Worm (Caenorhabditis elegans) whole organism, young adult: Measurements from ENCODE around the gene sec-6.
A peak's percentile ranks its signal among the peaks of the same experiment; 100 is the strongest.

Experiments used
- B0336.3 ChIP-seq: fragments of 200-800 bp; sonication (Bioruptor generic); IDR thresholded peaks from 2 replicates; pipeline ENCODE4 v1.3.6; 2022; ENCODE audit warnings: missing genetic modification characterization, missing compliant biosample characterization
- C06A6.2 ChIP-seq: fragments of 200-800 bp; sonication (Bioruptor generic); conservative IDR thresholded peaks from 2 replicates; pipeline ENCODE4 v1.3.6; 2022; ENCODE audit warnings: missing genetic modification characterization, missing compliant biosample characterization
- F39B2.1 ChIP-seq: fragments of 200-800 bp; sonication (Bioruptor generic); IDR thresholded peaks from 2 replicates; pipeline ENCODE4 v1.3.6; 2022; ENCODE audit warnings: missing genetic modification reagents, missing genetic modification characterization, missing compliant biosample characterization
- F49E8.2 ChIP-seq: sonication (generic microtip); optimal IDR thresholded peaks from 3 replicates; lab custom pipeline; 2017; ENCODE audit warnings: missing genetic modification characterization, mild to moderate bottlenecking, missing compliant biosample characterization, antibody characterized with exemption, moderate library complexity; ENCODE audit not compliant: insufficient read depth
- F57A8.1 ChIP-seq: fragments of 200-800 bp; sonication (Bioruptor generic); optimal IDR thresholded peaks from 2 replicates; lab custom pipeline; 2018; ENCODE audit warnings: mild to moderate bottlenecking, missing genetic modification characterization, moderate library complexity, missing compliant biosample characterization
- T07F8.4 ChIP-seq: sonication (generic microtip); optimal IDR thresholded peaks from 2 replicates; lab custom pipeline; 2016; ENCODE audit warnings: mild to moderate bottlenecking, missing genetic modification characterization, moderate library complexity, missing compliant biosample characterization
- Y53G8AR.9 ChIP-seq: fragments of 200-800 bp; sonication (Bioruptor generic); conservative IDR thresholded peaks from 2 replicates; pipeline ENCODE4 v1.3.6; 2022; ENCODE audit warnings: missing genetic modification reagents, missing genetic modification characterization, missing compliant biosample characterization
- Y95B8A.8 ChIP-seq: fragments of 200-800 bp; sonication (Bioruptor generic); IDR thresholded peaks from 2 replicates; pipeline ENCODE4 v1.3.6; 2022; ENCODE audit warnings: missing genetic modification reagents, missing genetic modification characterization, missing compliant biosample characterization
- atf-7 ChIP-seq: sonication (generic microtip); optimal IDR thresholded peaks from 2 replicates; lab custom pipeline; 2017; ENCODE audit warnings: mild to moderate bottlenecking, missing genetic modification characterization, missing compliant biosample characterization
- athp-1 ChIP-seq: sonication (generic microtip); optimal IDR thresholded peaks from 2 replicates; lab custom pipeline; 2017; ENCODE audit warnings: mild to moderate bottlenecking, missing genetic modification characterization, missing compliant biosample characterization
- attf-3 ChIP-seq: fragments of 200-800 bp; sonication (Bioruptor generic); conservative IDR thresholded peaks from 2 replicates; pipeline ENCODE4 v1.3.6; 2022; ENCODE audit warnings: missing genetic modification reagents, missing genetic modification characterization, missing compliant biosample characterization
- bed-1 ChIP-seq: fragments of 200-800 bp; sonication (Bioruptor generic); IDR thresholded peaks from 2 replicates; pipeline ENCODE4 v1.3.6; 2022; ENCODE audit warnings: missing genetic modification reagents, missing genetic modification characterization, missing compliant biosample characterization
- cebp-1 ChIP-seq, 2 experiments: fragments of 200-800 bp in 1 of 2; sonication (Bioruptor generic) in 1 of 2; sonication (generic microtip) in 1 of 2; IDR thresholded peaks in 1 of 2; optimal IDR thresholded peaks in 1 of 2; 2 replicates each; pipeline versions ENCODE4 v1.3.6 to Lab custom; 2017 to 2022; ENCODE audit warnings: missing compliant biosample characterization in 2 of 2, missing genetic modification characterization in 2 of 2, mild to moderate bottlenecking in 1 of 2, missing genetic modification reagents in 1 of 2, moderate library complexity in 1 of 2
- cebp-2 ChIP-seq: fragments of 200-800 bp; sonication (Bioruptor generic); IDR thresholded peaks from 2 replicates; pipeline ENCODE4 v1.3.6; 2022; ENCODE audit warnings: missing genetic modification characterization, missing compliant biosample characterization
- ceh-40 ChIP-seq: fragments of 200-800 bp; sonication (Bioruptor generic); IDR thresholded peaks from 2 replicates; pipeline ENCODE4 v1.3.6; 2022; ENCODE audit warnings: missing genetic modification characterization, missing compliant biosample characterization
- dox-1 ChIP-seq: fragments of 200-800 bp; sonication (Bioruptor generic); IDR thresholded peaks from 2 replicates; pipeline ENCODE4 v1.3.6; 2022; ENCODE audit warnings: missing genetic modification reagents, missing genetic modification characterization, missing compliant biosample characterization
- dpff-1 ChIP-seq: sonication (generic microtip); optimal IDR thresholded peaks from 2 replicates; lab custom pipeline; 2017; ENCODE audit warnings: mild to moderate bottlenecking, missing genetic modification characterization, missing compliant biosample characterization
- egl-44 ChIP-seq: fragments of 200-800 bp; sonication (Bioruptor generic); IDR thresholded peaks from 2 replicates; pipeline ENCODE4 v1.3.6; 2022; ENCODE audit warnings: missing genetic modification reagents, missing genetic modification characterization, missing compliant biosample characterization
- egrh-3 ChIP-seq: fragments of 200-800 bp; sonication (Bioruptor generic); IDR thresholded peaks from 2 replicates; pipeline ENCODE4 v1.3.6; 2022; ENCODE audit warnings: missing genetic modification reagents, missing genetic modification characterization, missing compliant biosample characterization
- fkh-3 ChIP-seq: sonication (generic microtip); optimal IDR thresholded peaks from 2 replicates; lab custom pipeline; 2016; ENCODE audit warnings: mild to moderate bottlenecking, missing genetic modification characterization, missing compliant biosample characterization
- gei-17 ChIP-seq: fragments of 200-800 bp; sonication (Bioruptor generic); optimal IDR thresholded peaks from 2 replicates; lab custom pipeline; 2018; ENCODE audit warnings: mild to moderate bottlenecking, missing genetic modification characterization, missing compliant biosample characterization
- him-1 ChIP-seq: sonication (generic microtip); optimal IDR thresholded peaks from 2 replicates; lab custom pipeline; 2016; ENCODE audit warnings: missing genotype, missing genetic modification reagents, missing genetic modification characterization, missing compliant biosample characterization
- hrde-1 ChIP-seq: sonication (generic microtip); optimal IDR thresholded peaks from 2 replicates; lab custom pipeline; 2016; ENCODE audit warnings: missing genetic modification characterization, mild to moderate bottlenecking, missing compliant biosample characterization, moderate library complexity, missing genotype, missing genetic modification reagents, borderline replicate concordance
- hsf-1 ChIP-seq: fragments of 200-800 bp; sonication (Bioruptor generic); IDR thresholded peaks from 2 replicates; pipeline ENCODE4 v1.3.6; 2022; ENCODE audit warnings: missing genetic modification reagents, missing genetic modification characterization, missing compliant biosample characterization
- let-526 ChIP-seq: fragments of 200-800 bp; sonication (Bioruptor generic); IDR thresholded peaks from 2 replicates; pipeline ENCODE4 v1.3.6; 2022; ENCODE audit warnings: missing genetic modification reagents, missing genetic modification characterization, missing compliant biosample characterization
- lin-54 ChIP-seq: fragments of 200-800 bp; sonication (Bioruptor generic); optimal IDR thresholded peaks from 2 replicates; lab custom pipeline; 2018; ENCODE audit warnings: mild to moderate bottlenecking, missing genetic modification characterization, missing compliant biosample characterization
- lsl-1 ChIP-seq: fragments of 200-800 bp; sonication (Bioruptor generic); optimal IDR thresholded peaks from 2 replicates; lab custom pipeline; 2018; ENCODE audit warnings: mild to moderate bottlenecking, missing genetic modification characterization, moderate library complexity, missing compliant biosample characterization
- madf-10 ChIP-seq: sonication (generic microtip); optimal IDR thresholded peaks from 2 replicates; lab custom pipeline; 2016; ENCODE audit warnings: mild to moderate bottlenecking, missing genetic modification characterization, missing compliant biosample characterization
- madf-3 ChIP-seq: fragments of 200-800 bp; sonication (Bioruptor generic); IDR thresholded peaks from 2 replicates; pipeline ENCODE4 v1.3.6; 2022; ENCODE audit warnings: missing genetic modification reagents, missing genetic modification characterization, missing compliant biosample characterization
- nfya-1 ChIP-seq: sonication (generic microtip); optimal IDR thresholded peaks from 2 replicates; lab custom pipeline; 2017; ENCODE audit warnings: antibody characterized with exemption, missing compliant biosample characterization, missing genetic modification characterization, borderline replicate concordance; ENCODE audit not compliant: insufficient read depth
- nfya-2 ChIP-seq: fragments of 200-800 bp; sonication (Bioruptor generic); IDR thresholded peaks from 2 replicates; pipeline ENCODE4 v1.3.6; 2022; ENCODE audit warnings: missing genetic modification reagents, missing genetic modification characterization, missing compliant biosample characterization
- nfyb-1 ChIP-seq: fragments of 200-800 bp; sonication (Bioruptor generic); IDR thresholded peaks from 2 replicates; pipeline ENCODE4 v1.3.6; 2022; ENCODE audit warnings: missing genetic modification reagents, missing genetic modification characterization, missing compliant biosample characterization
- nhr-179 ChIP-seq: sonication (generic microtip); optimal IDR thresholded peaks from 2 replicates; lab custom pipeline; 2016; ENCODE audit warnings: mild to moderate bottlenecking, missing genetic modification characterization, missing compliant biosample characterization
- repo-1 ChIP-seq: sonication (generic microtip); optimal IDR thresholded peaks from 2 replicates; lab custom pipeline; 2017; ENCODE audit warnings: mild to moderate bottlenecking, missing genetic modification characterization, missing compliant biosample characterization
- rpc-1 ChIP-seq, 2 experiments: fragments of 150-350 bp in 1 of 2; sonication (generic microtip) in 1 of 2; optimal IDR thresholded peaks; 2 replicates each; lab custom pipeline; 2014 to 2018; ENCODE audit warnings: missing biosample characterization in 1 of 2, missing genetic modification characterization in 1 of 2, missing genetic modification reagents in 1 of 2, missing genotype in 1 of 2
- sptf-2 ChIP-seq: fragments of 200-800 bp; sonication (Bioruptor generic); optimal IDR thresholded peaks from 2 replicates; lab custom pipeline; 2018; ENCODE audit warnings: mild to moderate bottlenecking, missing genetic modification characterization, missing compliant biosample characterization
- tlf-1 ChIP-seq: fragments of 200-800 bp; sonication (Bioruptor generic); optimal IDR thresholded peaks from 2 replicates; lab custom pipeline; 2018; ENCODE audit warnings: mild to moderate bottlenecking, missing genetic modification characterization, missing compliant biosample characterization
- ztf-25 ChIP-seq: fragments of 200-800 bp; sonication (Bioruptor generic); IDR thresholded peaks from 2 replicates; pipeline ENCODE4 v1.3.6; 2022; ENCODE audit warnings: missing genetic modification reagents, missing genetic modification characterization, missing compliant biosample characterization
- ztf-28 ChIP-seq: fragments of 200-800 bp; sonication (Bioruptor generic); IDR thresholded peaks from 2 replicates; pipeline ENCODE4 v1.3.6; 2022; ENCODE audit warnings: missing genetic modification reagents, missing genetic modification characterization, missing compliant biosample characterization

Gene sec-6

ce11 chrII:5379614-5380077, 20.3 kb downstream of the sec-6 start, which contains the start of gene pkc-3 (continued):
- TF ChIP-seq dox-1 (GFP tag; lab: Robert Waterston, UW) (peak; percentile 91), atf-7 (tag; lab: Kevin White, UChicago) (peak; percentile 76), sptf-2 (GFP tag; lab: Kevin White, UChicago) (no peak), rpc-1 (optimal IDR thresholded peaks at IDR 0.05; lab: Kevin White, UChicago) (no peak), rpc-1 (tag; optimal IDR thresholded peaks at IDR 0.05; lab: Kevin White, UChicago) (no peak), ztf-25 (GFP tag; lab: Robert Waterston, UW) (no peak), egl-44 (GFP tag; lab: Robert Waterston, UW) (peak; percentile 30; the same call in 1 of the 2 replicates), gei-17 (GFP tag; lab: Kevin White, UChicago) (peak; percentile 10), lin-54 (GFP tag; lab: Kevin White, UChicago) (peak; percentile 63), nfya-1 (no peak), attf-3 (no peak; the same call in 1 of the 2 replicates), cebp-2 (GFP tag; lab: Robert Waterston, UW) (0 out of 2 replicates have a peak, but pooled peaks have one; percentile 31), hsf-1 (GFP tag; lab: Robert Waterston, UW) (peak; percentile 75), let-526 (no peak), F49E8.2 (tag; lab: Kevin White, UChicago) (peak; percentile 28), hrde-1 (peak; percentile 3), egrh-3 (GFP tag; lab: Robert Waterston, UW) (peak; percentile 35; the same call in 1 of the 2 replicates), F57A8.1 (GFP tag; lab: Kevin White, UChicago) (no peak), bed-1 (GFP tag; lab: Robert Waterston, UW) (no peak), C06A6.2 (GFP tag; lab: Robert Waterston, UW) (peak; percentile 35; the same call in 1 of the 2 replicates), fkh-3 (tag; lab: Kevin White, UChicago) (no peak), nfya-2 (GFP tag; lab: Robert Waterston, UW) (no peak), dpff-1 (tag; lab: Kevin White, UChicago) (peak; percentile 44), tlf-1 (GFP tag; lab: Kevin White, UChicago) (peak; percentile 72), ceh-40 (GFP tag; lab: Robert Waterston, UW) (0 out of 2 replicates have a peak, but pooled peaks have one; percentile 10), nhr-179 (tag; lab: Kevin White, UChicago) (no peak), cebp-1 (GFP tag; IDR thresholded peaks at IDR 0.05; lab: Robert Waterston, UW) (no peak), cebp-1 (tag; optimal IDR thresholded peaks at IDR 0.05; lab: Kevin White, UChicago) (peak; percentile 65), madf-10 (tag; lab: Kevin White, UChicago) (peak; percentile 38), F39B2.1 (GFP tag; lab: Robert Waterston, UW) (0 out of 2 replicates have a peak, but pooled peaks have one; percentile 54), athp-1 (peak; percentile 83)

ce11 chrII:5384282-5384681, 24.9 kb downstream of the sec-6 start:
- TF ChIP-seq hrde-1, result peak; percentile 53
- no peak for TF ChIP-seq C06A6.2 (GFP tag; lab: Robert Waterston, UW)
- no peak for TF ChIP-seq hsf-1 (GFP tag; lab: Robert Waterston, UW)
- TF ChIP-seq ztf-28, result no peak
- no peak for TF ChIP-seq T07F8.4
- 0 out of 2 replicates have a peak, but pooled peaks have one; percentile 8 for TF ChIP-seq nfyb-1
- no peak for TF ChIP-seq repo-1 (tag; lab: Kevin White, UChicago)

- TF ChIP-seq lsl-1 (GFP tag; lab: Kevin White, UChicago), result no peak
- TF ChIP-seq T07F8.4, result no peak
- TF ChIP-seq B0336.3 (GFP tag; lab: Robert Waterston, UW), result peak; percentile 40; the same call in 1 of the 2 replicates
- peak; percentile 36; the same call in 1 of the 2 replicates for TF ChIP-seq Y95B8A.8 (GFP tag; lab: Robert Waterston, UW)
- 0 out of 2 replicates have a peak, but pooled peaks have one; percentile 22 for TF ChIP-seq hsf-1 (GFP tag; lab: Robert Waterston, UW)
- 0 out of 2 replicates have a peak, but pooled peaks have one; percentile 42 for TF ChIP-seq madf-3
- peak; percentile 23 for TF ChIP-seq him-1 (tag; lab: Kevin White, UChicago)
- TF ChIP-seq Y53G8AR.9 (GFP tag; lab: Robert Waterston, UW), result 0 out of 2 replicates have a peak, but pooled peaks have one; percentile 11
Observed at ce11 chrII:5387217-5387616, 27.9 kb downstream of the sec-6 start, which contains the start of gene ccpp-6. ccpp-6 (minus strand) TSS chrII:5387317.
